Fruit fly (Drosophila melanogaster): ENCODE results near the gene Cph.
A peak's percentile ranks its signal among the peaks of the same experiment; 100 is the strongest.

Cph gene

dm6 chrX:7101302-7102012, 36.1 kb upstream of the Cph start (continued):
- peak; percentile 69 for TF ChIP-seq CG16779 (tag; optimal IDR thresholded peaks at IDR 0.05)
- peak; percentile 87 for TF ChIP-seq CG4318 (GFP tag; optimal IDR thresholded peaks at IDR 0.05)
- peak; percentile 81 for TF ChIP-seq CG6163 (GFP tag; IDR thresholded peaks at IDR 0.05)
- peak; percentile 70 for TF ChIP-seq dac (GFP tag; optimal IDR thresholded peaks at IDR 0.05)
- TF ChIP-seq CG31627 (GFP tag; optimal IDR thresholded peaks at IDR 0.05) = peak; percentile 88
- TF ChIP-seq Sox102F (GFP tag; optimal IDR thresholded peaks at IDR 0.05) = peak; percentile 81
- peak; percentile 96 for TF ChIP-seq Eip78C (GFP tag)
- TF ChIP-seq Eip93F (GFP tag; optimal IDR thresholded peaks at IDR 0.05) = no peak
- TF ChIP-seq CG15336 (GFP tag; IDR thresholded peaks at IDR 0.05) = peak; percentile 92
- TF ChIP-seq esn (GFP tag; optimal IDR thresholded peaks at IDR 0.05) = peak; percentile 87
- TF ChIP-seq CG3919 (GFP tag; optimal IDR thresholded peaks at IDR 0.05) = peak; percentile 82
- peak; percentile 81; the same call in 1 of the 2 replicates for TF ChIP-seq Gug (GFP tag; IDR thresholded peaks at IDR 0.05)
- TF ChIP-seq CG8632 (GFP tag; optimal IDR thresholded peaks at IDR 0.05) = peak; percentile 86
- TF ChIP-seq CG10669 (GFP tag; optimal IDR thresholded peaks at IDR 0.05) = peak; percentile 84
- TF ChIP-seq Blimp-1 (GFP tag; optimal IDR thresholded peaks at IDR 0.05) = peak; percentile 47
- TF ChIP-seq svp (GFP tag) = peak; percentile 98
- TF ChIP-seq CG11902 (GFP tag; optimal IDR thresholded peaks at IDR 0.05) = peak; percentile 61

- TF ChIP-seq Eip78C (GFP tag) (peak; percentile 36), CG6854 (GFP tag; optimal IDR thresholded peaks at IDR 0.05) (no peak), fkh (GFP tag; optimal IDR thresholded peaks at IDR 0.05) (peak; percentile 99), Smox (GFP tag; optimal IDR thresholded peaks at IDR 0.05) (peak; percentile 8)
Measured at dm6 chrX:7102013-7102520, 35.5 kb upstream of the Cph start, which contains the start of gene CG4615. Gene CG4615 (minus strand): TSS chrX:7102300.

- peak; percentile 16 for TF ChIP-seq Hr4 (GFP tag; optimal IDR thresholded peaks at IDR 0.05)
- TF ChIP-seq lz (GFP tag; optimal IDR thresholded peaks at IDR 0.05) = peak; percentile 0
- TF ChIP-seq ss (GFP tag; optimal IDR thresholded peaks at IDR 0.05) = peak in 1 of 2 experiments; percentile 26
- peak; percentile 16 for TF ChIP-seq CG34406 (GFP tag; optimal IDR thresholded peaks at IDR 0.05)
- peak; percentile 40 for TF ChIP-seq CG10631 (GFP tag; optimal IDR thresholded peaks at IDR 0.05)
- no peak for TF ChIP-seq pdm3 (GFP tag; optimal IDR thresholded peaks at IDR 0.05)
- TF ChIP-seq CG1621 (tag; optimal IDR thresholded peaks at IDR 0.05) = no peak
- TF ChIP-seq Eip75B (GFP tag; optimal IDR thresholded peaks at IDR 0.05) = no peak
- TF ChIP-seq dsx (GFP tag; optimal IDR thresholded peaks at IDR 0.05; ENCODE audit: poor library complexity, severe bottlenecking) = peak; percentile 12
- TF ChIP-seq dac (GFP tag; optimal IDR thresholded peaks at IDR 0.05) = no peak
- peak; percentile 1 for TF ChIP-seq acj6 (GFP tag; optimal IDR thresholded peaks at IDR 0.05)
- TF ChIP-seq achi (GFP tag; optimal IDR thresholded peaks at IDR 0.05) = no peak
- no peak for TF ChIP-seq CG6854 (GFP tag; optimal IDR thresholded peaks at IDR 0.05)
- TF ChIP-seq svp (GFP tag) = peak; percentile 73
- TF ChIP-seq Sox14 (GFP tag; optimal IDR thresholded peaks at IDR 0.05) = peak; percentile 21
- TF ChIP-seq eg (GFP tag; IDR thresholded peaks at IDR 0.05) = no peak
- peak; percentile 9 for TF ChIP-seq OdsH (GFP tag; optimal IDR thresholded peaks at IDR 0.05)
- no peak for TF ChIP-seq CG15336 (GFP tag; IDR thresholded peaks at IDR 0.05)
- no peak for TF ChIP-seq Gug (GFP tag; IDR thresholded peaks at IDR 0.05)
- no peak for TF ChIP-seq CG3919 (GFP tag; optimal IDR thresholded peaks at IDR 0.05)
- TF ChIP-seq CG8319 (GFP tag; optimal IDR thresholded peaks at IDR 0.05) = no peak
- no peak for TF ChIP-seq vri (GFP tag; optimal IDR thresholded peaks at IDR 0.05)
- no peak for TF ChIP-seq CG6808 (GFP tag; optimal IDR thresholded peaks at IDR 0.05)
- TF ChIP-seq fd85E (GFP tag; optimal IDR thresholded peaks at IDR 0.05) = no peak
- TF ChIP-seq Hr39 (GFP tag; optimal IDR thresholded peaks at IDR 0.05) = no peak
- no peak for TF ChIP-seq Sox15 (GFP tag; optimal IDR thresholded peaks at IDR 0.05)
- TF ChIP-seq Ets21C (GFP tag; optimal IDR thresholded peaks at IDR 0.05) = no peak
- no peak for TF ChIP-seq Met (GFP tag; optimal IDR thresholded peaks at IDR 0.05)
- no peak for TF ChIP-seq Sox102F (GFP tag; optimal IDR thresholded peaks at IDR 0.05)
- no peak for TF ChIP-seq spab (GFP tag; optimal IDR thresholded peaks at IDR 0.05)
- TF ChIP-seq CG11294 (GFP tag; IDR thresholded peaks at IDR 0.05) = no peak; the same call in 1 of the 2 replicates
- TF ChIP-seq net (GFP tag; optimal IDR thresholded peaks at IDR 0.05) = no peak
- TF ChIP-seq Smox (GFP tag; optimal IDR thresholded peaks at IDR 0.05) = no peak
- no peak for TF ChIP-seq Eip93F (GFP tag; optimal IDR thresholded peaks at IDR 0.05)
Measured at dm6 chrX:7104400-7105068, 33.0 kb upstream of the Cph start, which contains the start of the genes CG4617 and CG8300. Gene CG4617 (minus strand): TSS chrX:7104491. Gene CG8300 (plus strand): TSS chrX:7104885.
